Worm (Caenorhabditis elegans) whole organism, L3 larva: ENCODE data around the gene C17A2.7.
A peak's percentile ranks its signal among the peaks of the same experiment; 100 is the strongest.

Source experiments
- R02D3.7 ChIP-seq: fragments of 150-350 bp; optimal IDR thresholded peaks from 2 replicates; lab custom pipeline; 2014; ENCODE audit warnings: missing biosample characterization, missing genetic modification characterization
- ZK546.5 ChIP-seq: sonication (generic microtip); optimal IDR thresholded peaks from 2 replicates; lab custom pipeline; 2017; ENCODE audit warnings: missing biosample characterization, missing genetic modification characterization
- aly-2 ChIP-seq: fragments of 150-350 bp; optimal IDR thresholded peaks from 2 replicates; lab custom pipeline; 2014; ENCODE audit warnings: missing biosample characterization, missing genetic modification characterization
- ama-1 ChIP-seq: fragments of 150-350 bp; optimal IDR thresholded peaks from 2 replicates; lab custom pipeline; 2018
- ceh-16 ChIP-seq: sonication (generic microtip); optimal IDR thresholded peaks from 2 replicates; lab custom pipeline; 2017; ENCODE audit warnings: missing biosample characterization, missing genetic modification characterization
- ceh-28 ChIP-seq: fragments of 150-350 bp; optimal IDR thresholded peaks from 2 replicates; lab custom pipeline; 2014; ENCODE audit warnings: missing biosample characterization, missing genetic modification reagents, missing genetic modification characterization
- ceh-82 ChIP-seq: fragments of 150-350 bp; optimal IDR thresholded peaks from 2 replicates; lab custom pipeline; 2014; ENCODE audit warnings: missing biosample characterization, missing genetic modification characterization
- ceh-9 ChIP-seq: sonication (generic microtip); optimal IDR thresholded peaks from 2 replicates; lab custom pipeline; 2018; ENCODE audit warnings: missing biosample characterization, missing genetic modification characterization
- daf-12 ChIP-seq: fragments of 150-350 bp; optimal IDR thresholded peaks from 2 replicates; lab custom pipeline; 2014; ENCODE audit warnings: missing biosample characterization, missing genetic modification reagents, missing genetic modification characterization
- egl-27 ChIP-seq: sonication (generic microtip); optimal IDR thresholded peaks from 4 replicates; lab custom pipeline; 2017; ENCODE audit warnings: missing biosample characterization, missing genetic modification reagents, missing genetic modification characterization
- egl-5 ChIP-seq: fragments of 150-350 bp; optimal IDR thresholded peaks from 2 replicates; lab custom pipeline; 2017; ENCODE audit warnings: missing biosample characterization, missing genetic modification reagents, missing genetic modification characterization, inconsistent platforms
- elt-1 ChIP-seq: fragments of 150-350 bp; optimal IDR thresholded peaks from 2 replicates; lab custom pipeline; 2014; ENCODE audit warnings: missing biosample characterization, missing genetic modification characterization
- elt-2 ChIP-seq: sonication (generic microtip); optimal IDR thresholded peaks from 2 replicates; lab custom pipeline; 2016; ENCODE audit warnings: missing genetic modification reagents, mild to moderate bottlenecking, missing genetic modification characterization, missing compliant biosample characterization
- elt-3 ChIP-seq, 3 experiments: fragments of 150-350 bp in 1 of 3; sonication (generic microtip) in 2 of 3; optimal IDR thresholded peaks; 2 replicates in 2 of 3; 4 replicates in 1 of 3; lab custom pipeline; 2014 to 2017; ENCODE audit warnings: missing biosample characterization in 3 of 3, missing genetic modification characterization in 3 of 3
- eor-1 ChIP-seq, 2 experiments: fragments of 150-350 bp; optimal IDR thresholded peaks; 2 replicates each; lab custom pipeline; 2014 to 2018; ENCODE audit warnings: missing biosample characterization in 2 of 2, missing genetic modification characterization in 2 of 2
- fkh-10 ChIP-seq: sonication (generic microtip); optimal IDR thresholded peaks from 2 replicates; lab custom pipeline; 2017; ENCODE audit warnings: missing biosample characterization, missing genetic modification reagents, missing genetic modification characterization
- fkh-2 ChIP-seq: fragments of 150-350 bp; optimal IDR thresholded peaks from 2 replicates; lab custom pipeline; 2014; ENCODE audit warnings: missing biosample characterization, missing genetic modification reagents, missing genetic modification characterization
- fos-1 ChIP-seq: fragments of 150-350 bp; optimal IDR thresholded peaks from 2 replicates; lab custom pipeline; 2014; ENCODE audit warnings: missing biosample characterization, missing genetic modification characterization
- hmg-11 ChIP-seq: sonication (generic microtip); optimal IDR thresholded peaks from 2 replicates; lab custom pipeline; 2016; ENCODE audit warnings: missing genetic modification characterization, missing compliant biosample characterization
- jun-1 ChIP-seq: fragments of 150-350 bp; optimal IDR thresholded peaks from 2 replicates; lab custom pipeline; 2014; ENCODE audit warnings: missing biosample characterization, missing genetic modification reagents, missing genetic modification characterization
- lin-15B ChIP-seq: fragments of 150-350 bp; optimal IDR thresholded peaks from 2 replicates; lab custom pipeline; 2014; ENCODE audit warnings: missing biosample characterization, missing genetic modification characterization
- lin-39 ChIP-seq: fragments of 150-350 bp; optimal IDR thresholded peaks from 2 replicates; lab custom pipeline; 2018; ENCODE audit warnings: missing biosample characterization, missing genetic modification reagents, missing genetic modification characterization
- lsy-12 ChIP-seq: sonication (generic microtip); optimal IDR thresholded peaks from 2 replicates; lab custom pipeline; 2016; ENCODE audit warnings: mild to moderate bottlenecking, missing genetic modification characterization, missing compliant biosample characterization
- mdl-1 ChIP-seq: fragments of 150-350 bp; optimal IDR thresholded peaks from 2 replicates; lab custom pipeline; 2014; ENCODE audit warnings: missing biosample characterization, missing genetic modification characterization
- mml-1 ChIP-seq: fragments of 150-350 bp; sonication (generic microtip); optimal IDR thresholded peaks from 3 replicates; lab custom pipeline; 2014; ENCODE audit warnings: missing biosample characterization, missing genetic modification characterization
- nfya-1 ChIP-seq: sonication (generic microtip); optimal IDR thresholded peaks from 2 replicates; lab custom pipeline; 2017; ENCODE audit warnings: missing genetic modification characterization, mild to moderate bottlenecking, missing compliant biosample characterization, antibody characterized with exemption, moderate library complexity; ENCODE audit not compliant: insufficient read depth
- nhr-11 ChIP-seq: fragments of 150-350 bp; optimal IDR thresholded peaks from 2 replicates; lab custom pipeline; 2014; ENCODE audit warnings: missing biosample characterization, missing genetic modification characterization
- nhr-12 ChIP-seq: fragments of 150-350 bp; optimal IDR thresholded peaks from 2 replicates; lab custom pipeline; 2014; ENCODE audit warnings: missing biosample characterization, missing genetic modification characterization
- nhr-23 ChIP-seq: fragments of 150-350 bp; optimal IDR thresholded peaks from 2 replicates; lab custom pipeline; 2014; ENCODE audit warnings: missing biosample characterization, missing genetic modification reagents, missing genetic modification characterization
- nhr-237 ChIP-seq: fragments of 150-350 bp; optimal IDR thresholded peaks from 2 replicates; lab custom pipeline; 2014; ENCODE audit warnings: missing biosample characterization, missing genetic modification characterization
- nhr-25 ChIP-seq: sonication (generic microtip); optimal IDR thresholded peaks from 2 replicates; lab custom pipeline; 2017; ENCODE audit warnings: missing biosample characterization, missing genetic modification characterization
- nhr-28 ChIP-seq: fragments of 150-350 bp; optimal IDR thresholded peaks from 2 replicates; lab custom pipeline; 2014; ENCODE audit warnings: missing biosample characterization, missing genetic modification characterization
- nhr-43 ChIP-seq: sonication (generic microtip); optimal IDR thresholded peaks from 2 replicates; lab custom pipeline; 2016; ENCODE audit warnings: mild to moderate bottlenecking, missing genetic modification characterization, missing compliant biosample characterization; ENCODE audit not compliant: poor library complexity, severe bottlenecking
- nhr-67 ChIP-seq: fragments of 150-350 bp; optimal IDR thresholded peaks from 2 replicates; lab custom pipeline; 2014; ENCODE audit warnings: missing biosample characterization, missing genetic modification characterization
- nhr-76 ChIP-seq: fragments of 150-350 bp; sonication (generic microtip); optimal IDR thresholded peaks from 5 replicates; lab custom pipeline; 2014; ENCODE audit warnings: missing biosample characterization, missing genetic modification characterization
- nhr-77 ChIP-seq: fragments of 150-350 bp; optimal IDR thresholded peaks from 2 replicates; lab custom pipeline; 2014; ENCODE audit warnings: missing biosample characterization, missing genetic modification characterization
- pha-4 ChIP-seq: fragments of 150-350 bp; optimal IDR thresholded peaks from 2 replicates; lab custom pipeline; 2014; ENCODE audit warnings: missing biosample characterization, missing genetic modification reagents, missing genetic modification characterization
- pqm-1 ChIP-seq: fragments of 150-350 bp; optimal IDR thresholded peaks from 2 replicates; lab custom pipeline; 2017; ENCODE audit warnings: missing biosample characterization, missing genetic modification characterization, inconsistent platforms
- sea-2 ChIP-seq: fragments of 150-350 bp; sonication (generic microtip); optimal IDR thresholded peaks from 4 replicates; lab custom pipeline; 2014; ENCODE audit warnings: missing biosample characterization, missing genetic modification reagents, missing genetic modification characterization
- skn-1 ChIP-seq: fragments of 150-350 bp; optimal IDR thresholded peaks from 2 replicates; lab custom pipeline; 2014; ENCODE audit warnings: missing biosample characterization, missing genetic modification characterization
- snpc-4 ChIP-seq: fragments of 150-350 bp; optimal IDR thresholded peaks from 2 replicates; lab custom pipeline; 2014; ENCODE audit warnings: missing biosample characterization, missing genetic modification characterization
- tbx-2 ChIP-seq: sonication (generic microtip); optimal IDR thresholded peaks from 2 replicates; lab custom pipeline; 2016; ENCODE audit warnings: mild to moderate bottlenecking, missing genetic modification characterization, missing compliant biosample characterization
- unc-39 ChIP-seq: sonication (generic microtip); optimal IDR thresholded peaks from 4 replicates; lab custom pipeline; 2017; ENCODE audit warnings: missing biosample characterization, missing genetic modification characterization
- unc-62 ChIP-seq: fragments of 150-350 bp; sonication (generic microtip); optimal IDR thresholded peaks from 4 replicates; lab custom pipeline; 2014; ENCODE audit warnings: missing biosample characterization, missing genetic modification reagents, missing genetic modification characterization
- zag-1 ChIP-seq: fragments of 150-350 bp; optimal IDR thresholded peaks from 2 replicates; lab custom pipeline; 2014; ENCODE audit warnings: missing biosample characterization, missing genetic modification characterization
- ztf-11 ChIP-seq: fragments of 150-350 bp; optimal IDR thresholded peaks from 2 replicates; lab custom pipeline; 2014; ENCODE audit warnings: missing biosample characterization, missing genetic modification characterization
- ztf-4 ChIP-seq: fragments of 150-350 bp; optimal IDR thresholded peaks from 2 replicates; lab custom pipeline; 2014; ENCODE audit warnings: missing biosample characterization, missing genetic modification characterization

Gene C17A2.7

DNA sequence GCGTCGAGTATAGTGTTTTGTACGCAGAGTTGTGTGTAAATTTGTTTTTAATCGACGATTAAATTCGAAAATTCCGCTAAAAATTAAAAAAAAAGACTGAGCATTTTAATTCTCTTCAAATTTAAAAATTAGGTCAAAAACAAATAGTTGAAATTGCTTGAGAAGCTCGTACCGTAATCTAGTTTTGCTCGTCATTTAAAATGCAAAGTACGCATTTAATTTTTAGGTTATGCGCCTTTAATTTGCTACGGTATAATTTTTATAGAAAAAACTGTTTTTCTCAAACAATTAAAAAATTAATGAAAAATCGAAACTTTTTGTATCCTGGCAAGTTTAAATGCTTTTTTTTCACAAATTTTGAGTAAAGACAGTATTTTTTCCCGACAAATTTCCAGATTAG, 34.6 kb downstream of the C17A2.7 start:
- TF ChIP-seq ceh-9 (tag; lab: Kevin White, UChicago), result no peak
- TF ChIP-seq pha-4, result no peak
- TF ChIP-seq lin-39, result no peak
- TF ChIP-seq eor-1 (tag; optimal IDR thresholded peaks at IDR 0.05; lab: Kevin White, UChicago), result no peak
- TF ChIP-seq unc-62 (GFP tag; lab: Kevin White, UChicago), result no peak
- TF ChIP-seq mdl-1 (tag; lab: Kevin White, UChicago), result no peak
- TF ChIP-seq nhr-67 (tag; lab: Kevin White, UChicago), result no peak
- TF ChIP-seq R02D3.7 (tag; lab: Kevin White, UChicago), result no peak

ce11 chrII:3808104-3808503, 35.1 kb downstream of the C17A2.7 start, which contains the start of gene F54D10.5:
Gene F54D10.5, minus strand, starts transcription at chrII:3808177.
- TF ChIP-seq aly-2 (tag; lab: Kevin White, UChicago), result no peak
- TF ChIP-seq fkh-10, result no peak
- TF ChIP-seq zag-1, result no peak
- TF ChIP-seq elt-1 (tag; lab: Kevin White, UChicago), result no peak
- TF ChIP-seq nhr-12 (tag; lab: Kevin White, UChicago), result no peak
- TF ChIP-seq unc-62 (GFP tag; lab: Kevin White, UChicago), result no peak
- TF ChIP-seq mml-1, result no peak
- peak; percentile 99 for TF ChIP-seq R02D3.7 (tag; lab: Kevin White, UChicago)
- TF ChIP-seq egl-27 (tag; lab: Kevin White, UChicago), result no peak
- TF ChIP-seq fos-1 (tag; lab: Kevin White, UChicago), result no peak
- no peak for TF ChIP-seq lsy-12 (tag; lab: Kevin White, UChicago)
- TF ChIP-seq nhr-43, result peak; percentile 71
- TF ChIP-seq nfya-1 (tag; lab: Kevin White, UChicago), result peak; percentile 89
- no peak for TF ChIP-seq nhr-77 (tag; lab: Kevin White, UChicago)
- TF ChIP-seq nhr-11 (tag; lab: Kevin White, UChicago), result no peak
- no peak for TF ChIP-seq nhr-237 (tag; lab: Kevin White, UChicago)
- TF ChIP-seq unc-39 (tag; lab: Kevin White, UChicago), result no peak
- TF ChIP-seq jun-1 (tag; lab: Kevin White, UChicago), result no peak
- peak; percentile 4 for TF ChIP-seq nhr-25 (tag; lab: Kevin White, UChicago)
- no peak for TF ChIP-seq sea-2 (GFP tag; lab: Kevin White, UChicago)
- no peak for TF ChIP-seq ztf-11 (tag; lab: Kevin White, UChicago)
- no peak for TF ChIP-seq ztf-4 (tag; lab: Kevin White, UChicago)
- TF ChIP-seq nhr-76 (tag; lab: Kevin White, UChicago), result no peak
- TF ChIP-seq skn-1, result peak; percentile 14
- TF ChIP-seq egl-5 (tag; lab: Kevin White, UChicago), result peak; percentile 30
- TF ChIP-seq pha-4, result no peak
- no peak for TF ChIP-seq eor-1 (tag; optimal IDR thresholded peaks at IDR 0.05; lab: Kevin White, UChicago)
- TF ChIP-seq elt-3 (tag; optimal IDR thresholded peaks at IDR 0.05; lab: Kevin White, UChicago), result no peak
- TF ChIP-seq nhr-28 (tag; lab: Kevin White, UChicago), result no peak
- no peak for TF ChIP-seq ceh-16 (tag; lab: Kevin White, UChicago)
- TF ChIP-seq ZK546.5, result no peak
- TF ChIP-seq daf-12 (tag; lab: Kevin White, UChicago), result no peak
- TF ChIP-seq hmg-11 (tag; lab: Kevin White, UChicago), result no peak
- TF ChIP-seq lin-39, result peak; percentile 64
- TF ChIP-seq snpc-4, result no peak
- TF ChIP-seq ceh-82 (tag; lab: Kevin White, UChicago), result no peak
- TF ChIP-seq nhr-67 (tag; lab: Kevin White, UChicago), result no peak
- TF ChIP-seq elt-2 (tag; lab: Kevin White, UChicago), result peak; percentile 63
- TF ChIP-seq mdl-1 (tag; lab: Kevin White, UChicago), result no peak
- no peak for TF ChIP-seq fkh-2 (tag; lab: Kevin White, UChicago)
- TF ChIP-seq pqm-1, result peak; percentile 38
- no peak for TF ChIP-seq ceh-9 (tag; lab: Kevin White, UChicago)
- TF ChIP-seq ceh-28 (tag; lab: Kevin White, UChicago), result no peak
- no peak for TF ChIP-seq tbx-2
- peak; percentile 71 for TF ChIP-seq lin-15B (tag; lab: Kevin White, UChicago)
- peak; percentile 66 for TF ChIP-seq nhr-23 (tag; lab: Kevin White, UChicago)
- TF ChIP-seq ama-1 (lab: Kevin White, UChicago), result no peak
- TF ChIP-seq, all 47 proteins: peak for 11
